Worm (Caenorhabditis elegans): ENCODE data around the gene vit-2.

The vit-2 gene

ce11 chrX:5116816-5117459 is 16.1 kb downstream of the vit-2 start, which contains the start of gene apl-1:
Gene apl-1 (minus strand): TSS chrX:5116866.
- TF ChIP-seq T22C8.4 (GFP tag; IDR thresholded peaks at IDR 0.05) (no peak), ref-1 (GFP tag; conservative IDR thresholded peaks at IDR 0.05) (no peak), ztf-29 (GFP tag; IDR thresholded peaks at IDR 0.05) (no peak), klf-2 (GFP tag; conservative IDR thresholded peaks at IDR 0.05) (no peak), cog-1 (tag; optimal IDR thresholded peaks at IDR 0.05) (no peak), ztf-23 (GFP tag; IDR thresholded peaks at IDR 0.05) (no peak), tab-1 (GFP tag; IDR thresholded peaks at IDR 0.05) (no peak), med-1 (GFP tag; optimal IDR thresholded peaks at IDR 0.05; ENCODE audit: insufficient read depth) (no peak)

ce11 chrX:5117571-5117970 is 16.7 kb downstream of the vit-2 start:
- no peak for TF ChIP-seq flt-1 (GFP tag; IDR thresholded peaks at IDR 0.05)
- no peak for TF ChIP-seq ref-1 (GFP tag; conservative IDR thresholded peaks at IDR 0.05)
- no peak for TF ChIP-seq klf-2 (GFP tag; conservative IDR thresholded peaks at IDR 0.05)
- TF ChIP-seq tab-1 (GFP tag; IDR thresholded peaks at IDR 0.05), result no peak
- no peak for TF ChIP-seq cog-1 (tag; optimal IDR thresholded peaks at IDR 0.05)
- no peak for TF ChIP-seq ztf-29 (GFP tag; IDR thresholded peaks at IDR 0.05)
- TF ChIP-seq ztf-23 (GFP tag; IDR thresholded peaks at IDR 0.05), result no peak
- no peak for TF ChIP-seq T22C8.4 (GFP tag; IDR thresholded peaks at IDR 0.05)
- TF ChIP-seq med-1 (GFP tag; optimal IDR thresholded peaks at IDR 0.05; ENCODE audit: insufficient read depth), result no peak

ce11 chrX:5119246-5119645 is 18.4 kb downstream of the vit-2 start:
- no peak for TF ChIP-seq med-1 (GFP tag; optimal IDR thresholded peaks at IDR 0.05; ENCODE audit: insufficient read depth)
- no peak for TF ChIP-seq ref-1 (GFP tag; conservative IDR thresholded peaks at IDR 0.05)
- no peak for TF ChIP-seq T22C8.4 (GFP tag; IDR thresholded peaks at IDR 0.05)
- 0 out of 2 replicates have a peak, but pooled peaks have one; percentile 16 for TF ChIP-seq flt-1 (GFP tag; IDR thresholded peaks at IDR 0.05)

- TF ChIP-seq med-1 (GFP tag; optimal IDR thresholded peaks at IDR 0.05; ENCODE audit: insufficient read depth) (no peak), cog-1 (tag; optimal IDR thresholded peaks at IDR 0.05) (no peak), ref-1 (GFP tag; conservative IDR thresholded peaks at IDR 0.05) (no peak), flt-1 (GFP tag; IDR thresholded peaks at IDR 0.05) (no peak), klf-2 (GFP tag; conservative IDR thresholded peaks at IDR 0.05) (no peak), ztf-23 (GFP tag; IDR thresholded peaks at IDR 0.05) (no peak), T22C8.4 (GFP tag; IDR thresholded peaks at IDR 0.05) (no peak), ztf-29 (GFP tag; IDR thresholded peaks at IDR 0.05) (no peak), tab-1 (GFP tag; IDR thresholded peaks at IDR 0.05) (no peak)
Observed at ce11 chrX:5119686-5120085, 18.8 kb downstream of the vit-2 start.

- TF ChIP-seq cog-1 (tag; optimal IDR thresholded peaks at IDR 0.05), result no peak
- TF ChIP-seq klf-2 (GFP tag; conservative IDR thresholded peaks at IDR 0.05), result no peak
- no peak for TF ChIP-seq flt-1 (GFP tag; IDR thresholded peaks at IDR 0.05)
- TF ChIP-seq ztf-29 (GFP tag; IDR thresholded peaks at IDR 0.05), result no peak
- TF ChIP-seq med-1 (GFP tag; optimal IDR thresholded peaks at IDR 0.05; ENCODE audit: insufficient read depth), result no peak
Observed at ce11 chrX:5120196-5120595, 19.4 kb downstream of the vit-2 start.

ce11 chrX:5120807-5121206 is 20.0 kb downstream of the vit-2 start:
- TF ChIP-seq med-1 (GFP tag; optimal IDR thresholded peaks at IDR 0.05; ENCODE audit: insufficient read depth) (no peak), cog-1 (tag; optimal IDR thresholded peaks at IDR 0.05) (no peak), klf-2 (GFP tag; conservative IDR thresholded peaks at IDR 0.05) (no peak), tab-1 (GFP tag; IDR thresholded peaks at IDR 0.05) (no peak), ztf-23 (GFP tag; IDR thresholded peaks at IDR 0.05) (no peak), T22C8.4 (GFP tag; IDR thresholded peaks at IDR 0.05) (no peak), ref-1 (GFP tag; conservative IDR thresholded peaks at IDR 0.05) (no peak), flt-1 (GFP tag; IDR thresholded peaks at IDR 0.05) (no peak), ztf-29 (GFP tag; IDR thresholded peaks at IDR 0.05) (no peak)

- TF ChIP-seq T22C8.4 (GFP tag; IDR thresholded peaks at IDR 0.05) (peak; percentile 64), med-1 (GFP tag; optimal IDR thresholded peaks at IDR 0.05; ENCODE audit: insufficient read depth) (no peak)
Observed at ce11 chrX:5121789-5122188, 20.9 kb downstream of the vit-2 start.

ce11 chrX:5122369-5122768 is 21.5 kb downstream of the vit-2 start:
- TF ChIP-seq cog-1 (tag; optimal IDR thresholded peaks at IDR 0.05), result no peak
- TF ChIP-seq ref-1 (GFP tag; conservative IDR thresholded peaks at IDR 0.05), result no peak
- TF ChIP-seq klf-2 (GFP tag; conservative IDR thresholded peaks at IDR 0.05), result no peak
- no peak for TF ChIP-seq T22C8.4 (GFP tag; IDR thresholded peaks at IDR 0.05)
- TF ChIP-seq ztf-23 (GFP tag; IDR thresholded peaks at IDR 0.05), result no peak
- no peak for TF ChIP-seq tab-1 (GFP tag; IDR thresholded peaks at IDR 0.05)
- no peak for TF ChIP-seq ztf-29 (GFP tag; IDR thresholded peaks at IDR 0.05)
- TF ChIP-seq flt-1 (GFP tag; IDR thresholded peaks at IDR 0.05), result no peak

- TF ChIP-seq flt-1 (GFP tag; IDR thresholded peaks at IDR 0.05), result 0 out of 2 replicates have a peak, but pooled peaks have one; percentile 21
- TF ChIP-seq klf-2 (GFP tag; conservative IDR thresholded peaks at IDR 0.05), result no peak
- TF ChIP-seq ref-1 (GFP tag; conservative IDR thresholded peaks at IDR 0.05), result no peak
Observed at ce11 chrX:5122791-5123414, 22.1 kb downstream of the vit-2 start.

ce11 chrX:5124288-5124687 is 23.4 kb downstream of the vit-2 start:
- TF ChIP-seq ztf-29 (GFP tag; IDR thresholded peaks at IDR 0.05) (no peak), ref-1 (GFP tag; conservative IDR thresholded peaks at IDR 0.05) (no peak), med-1 (GFP tag; optimal IDR thresholded peaks at IDR 0.05; ENCODE audit: insufficient read depth) (no peak), flt-1 (GFP tag; IDR thresholded peaks at IDR 0.05) (no peak)

Data from whole organism, midembryonic.